Worm (Caenorhabditis elegans) whole organism, L1 larva: ENCODE data around the gene smg-6.
"Not testable (repeated sequence)": the region's sequence is repeated elsewhere in the genome, so short reads cannot be mapped to it uniquely, and the experiment has no call there.

Experiments
- C04F5.9 ChIP-seq: sonication (generic microtip); optimal IDR thresholded peaks from 2 replicates; lab custom pipeline; 2016; ENCODE audit warnings: missing genetic modification characterization, missing compliant biosample characterization
- F16B12.6 ChIP-seq: fragments of 150-350 bp; optimal IDR thresholded peaks from 2 replicates; lab custom pipeline; 2014; ENCODE audit warnings: missing biosample characterization, missing genetic modification characterization
- ceh-88 ChIP-seq: fragments of 200-800 bp; sonication (Bioruptor generic); IDR thresholded peaks from 2 replicates; pipeline ENCODE4 v1.3.6; 2022; ENCODE audit warnings: missing genetic modification characterization, missing compliant biosample characterization
- ceh-90 ChIP-seq: sonication (generic microtip); optimal IDR thresholded peaks from 2 replicates; lab custom pipeline; 2016; ENCODE audit warnings: missing genetic modification characterization, missing compliant biosample characterization
- efl-1 ChIP-seq, 4 experiments: fragments of 150-350 bp; optimal IDR thresholded peaks in 3 of 4; peaks in 1 of 4; 1 replicate in 1 of 4; 2 replicates in 3 of 4; lab custom pipeline; 2014; ENCODE audit warnings: missing biosample characterization in 2 of 4, missing genetic modification characterization in 2 of 4, missing genetic modification reagents in 2 of 4
- efl-3 ChIP-seq: fragments of 200-800 bp; sonication (Bioruptor generic); optimal IDR thresholded peaks from 2 replicates; lab custom pipeline; 2018; ENCODE audit warnings: mild to moderate bottlenecking, missing genetic modification characterization, missing compliant biosample characterization
- elt-2 ChIP-seq: sonication (generic microtip); optimal IDR thresholded peaks from 2 replicates; lab custom pipeline; 2016; ENCODE audit warnings: missing genetic modification characterization, mild to moderate bottlenecking, inconsistent platforms, missing compliant biosample characterization, missing genetic modification reagents
- ets-5 ChIP-seq: fragments of 200-800 bp; sonication (Bioruptor generic); IDR thresholded peaks from 2 replicates; pipeline ENCODE4 v1.3.6; 2022; ENCODE audit warnings: missing genetic modification characterization, missing compliant biosample characterization
- fkh-4 ChIP-seq: sonication (generic microtip); optimal IDR thresholded peaks from 2 replicates; lab custom pipeline; 2016; ENCODE audit warnings: missing compliant biosample characterization, missing genetic modification characterization, borderline replicate concordance
- grh-1 ChIP-seq: fragments of 200-800 bp; sonication (Bioruptor generic); IDR thresholded peaks from 2 replicates; pipeline ENCODE4 v1.3.6; 2022; ENCODE audit warnings: missing genetic modification reagents, missing genetic modification characterization, missing compliant biosample characterization
- hlh-4 ChIP-seq: sonication (generic microtip); optimal IDR thresholded peaks from 2 replicates; lab custom pipeline; 2016; ENCODE audit warnings: mild to moderate bottlenecking, missing genetic modification characterization, missing compliant biosample characterization
- hpl-2 ChIP-seq: fragments of 150-350 bp; optimal IDR thresholded peaks from 2 replicates; lab custom pipeline; 2014; ENCODE audit warnings: missing biosample characterization, missing genetic modification reagents, missing genetic modification characterization
- isw-1 ChIP-seq: fragments of 200-800 bp; sonication (Bioruptor generic); IDR thresholded peaks from 2 replicates; pipeline ENCODE4 v1.3.6; 2022; ENCODE audit warnings: missing genetic modification characterization, missing compliant biosample characterization
- lin-15B ChIP-seq: fragments of 150-350 bp; sonication (generic microtip); optimal IDR thresholded peaks from 3 replicates; lab custom pipeline; 2014; ENCODE audit warnings: missing biosample characterization, missing genetic modification characterization
- lin-35 ChIP-seq, 2 experiments: fragments of 150-350 bp; optimal IDR thresholded peaks; 2 replicates each; lab custom pipeline; 2014; ENCODE audit warnings: missing biosample characterization in 2 of 2, missing genetic modification characterization in 2 of 2, missing genetic modification reagents in 2 of 2
- mab-9 ChIP-seq: fragments of 200-800 bp; sonication (Bioruptor generic); IDR thresholded peaks from 2 replicates; pipeline ENCODE4 v1.3.6; 2022; ENCODE audit warnings: missing genetic modification reagents, missing genetic modification characterization, missing compliant biosample characterization
- mdl-1 ChIP-seq, 2 experiments: fragments of 150-350 bp; optimal IDR thresholded peaks; 2 replicates each; lab custom pipeline; 2014 to 2017; ENCODE audit warnings: missing biosample characterization in 2 of 2, missing genetic modification characterization in 2 of 2, inconsistent platforms in 1 of 2
- nhr-237 ChIP-seq: fragments of 150-350 bp; optimal IDR thresholded peaks from 2 replicates; lab custom pipeline; 2014; ENCODE audit warnings: missing biosample characterization, missing genetic modification characterization
- nhr-28 ChIP-seq: fragments of 150-350 bp; optimal IDR thresholded peaks from 2 replicates; lab custom pipeline; 2014; ENCODE audit warnings: missing biosample characterization, missing genetic modification characterization
- nhr-47 ChIP-seq: sonication (generic microtip); optimal IDR thresholded peaks from 2 replicates; lab custom pipeline; 2016; ENCODE audit warnings: mild to moderate bottlenecking, missing genetic modification characterization, moderate library complexity, missing compliant biosample characterization
- nhr-71 ChIP-seq: sonication (generic microtip); optimal IDR thresholded peaks from 2 replicates; lab custom pipeline; 2016; ENCODE audit warnings: mild to moderate bottlenecking, missing genetic modification characterization, moderate library complexity, missing compliant biosample characterization
- nhr-76 ChIP-seq: sonication (generic microtip); optimal IDR thresholded peaks from 2 replicates; lab custom pipeline; 2017; ENCODE audit warnings: missing biosample characterization, missing genetic modification characterization
- nhr-84 ChIP-seq: sonication (generic microtip); optimal IDR thresholded peaks from 2 replicates; lab custom pipeline; 2017; ENCODE audit warnings: missing biosample characterization, missing genetic modification characterization
- pax-3 ChIP-seq: fragments of 200-800 bp; sonication (Bioruptor generic); optimal IDR thresholded peaks from 2 replicates; lab custom pipeline; 2018; ENCODE audit warnings: mild to moderate bottlenecking, missing genetic modification characterization, moderate library complexity, missing compliant biosample characterization
- pqm-1 ChIP-seq: sonication (generic microtip); optimal IDR thresholded peaks from 3 replicates; lab custom pipeline; 2017; ENCODE audit warnings: missing biosample characterization, missing genetic modification characterization
- rnt-1 ChIP-seq: sonication (generic microtip); optimal IDR thresholded peaks from 2 replicates; lab custom pipeline; 2016; ENCODE audit warnings: mild to moderate bottlenecking, missing genetic modification characterization, moderate library complexity, missing compliant biosample characterization
- snu-23 ChIP-seq: sonication (generic microtip); optimal IDR thresholded peaks from 2 replicates; lab custom pipeline; 2016; ENCODE audit warnings: missing genetic modification characterization, missing compliant biosample characterization
- xbp-1 ChIP-seq: sonication (generic microtip); optimal IDR thresholded peaks from 2 replicates; lab custom pipeline; 2016; ENCODE audit warnings: missing genetic modification characterization, missing compliant biosample characterization

The smg-6 gene

ce11 chrIII:2435373-2435772 lies 38.3 kb upstream of the smg-6 start, which contains the start of gene W04B5.6:
Gene W04B5.6, minus strand, starts transcription at chrIII:2435473.
- not testable (repeated sequence) for TF ChIP-seq hlh-4 (tag; lab: Kevin White, UChicago); lin-35 (GFP tag; optimal IDR thresholded peaks at IDR 0.05; lab: Kevin White, UChicago); isw-1 (GFP tag; lab: Robert Waterston, UW)

ce11 chrIII:2435805-2436204 lies 37.8 kb upstream of the smg-6 start, which contains the start of gene E02H9.6:
Gene E02H9.6, plus strand, starts transcription at chrIII:2436105.
- not testable (repeated sequence) for TF ChIP-seq pax-3; pqm-1 (tag; lab: Kevin White, UChicago); snu-23

- no peak for TF ChIP-seq ceh-90 (tag; lab: Kevin White, UChicago)
- TF ChIP-seq efl-1 (optimal IDR thresholded peaks at IDR 0.05; lab: Kevin White, UChicago): peak; percentile 9 to 10
- TF ChIP-seq efl-1 (GFP tag; optimal IDR thresholded peaks at IDR 0.05 in 1 of 2; lab: Kevin White, UChicago): no peak
Observed at ce11 chrIII:2438543-2438942, 35.1 kb upstream of the smg-6 start, which contains the start of gene E02H9.13. Gene E02H9.13, minus strand, starts transcription at chrIII:2438741.

ce11 chrIII:2445574-2446259 lies 27.9 kb upstream of the smg-6 start, which contains the start of the genes E02H9.7 and klo-2:
Gene E02H9.7, minus strand, starts transcription at chrIII:2445674.
Gene klo-2, plus strand, starts transcription at chrIII:2446209.
- no peak for TF ChIP-seq nhr-76 (tag; lab: Kevin White, UChicago)
- TF ChIP-seq nhr-28 (tag; lab: Kevin White, UChicago): no peak
- no peak for TF ChIP-seq rnt-1 (tag; lab: Kevin White, UChicago)
- no peak for TF ChIP-seq pqm-1 (tag; lab: Kevin White, UChicago)
- TF ChIP-seq nhr-237 (tag; lab: Kevin White, UChicago): no peak
- TF ChIP-seq mab-9 (GFP tag; lab: Robert Waterston, UW): no peak
- no peak for TF ChIP-seq hpl-2 (GFP tag; lab: Kevin White, UChicago)
- no peak for TF ChIP-seq C04F5.9 (tag; lab: Kevin White, UChicago)
- no peak for TF ChIP-seq elt-2 (tag; lab: Kevin White, UChicago)
- TF ChIP-seq efl-3: no peak
- TF ChIP-seq fkh-4 (tag; lab: Kevin White, UChicago): no peak
- no peak for TF ChIP-seq xbp-1
- no peak for TF ChIP-seq nhr-47 (tag; lab: Kevin White, UChicago)
- no peak for TF ChIP-seq ets-5 (GFP tag; lab: Robert Waterston, UW)
- TF ChIP-seq nhr-71 (tag; lab: Kevin White, UChicago): no peak
- no peak for TF ChIP-seq lin-15B
- no peak for TF ChIP-seq ceh-88 (GFP tag; lab: Robert Waterston, UW)
- TF ChIP-seq lin-35 (GFP tag; optimal IDR thresholded peaks at IDR 0.05; lab: Kevin White, UChicago): no peak
- no peak for TF ChIP-seq mdl-1 (tag; optimal IDR thresholded peaks at IDR 0.05; lab: Kevin White, UChicago)

ce11 chrIII:2454757-2455306 lies 18.8 kb upstream of the smg-6 start, which contains the start of gene nhr-121:
Gene nhr-121, minus strand, starts transcription at chrIII:2454807.
- TF ChIP-seq elt-2 (tag; lab: Kevin White, UChicago) (peak; percentile 63), lin-35 (GFP tag; optimal IDR thresholded peaks at IDR 0.05; lab: Kevin White, UChicago) (peak in 1 of 2 experiments; percentile 37), grh-1 (GFP tag; lab: Robert Waterston, UW) (no peak)
- TF ChIP-seq, all 84 proteins: peak for 2

ce11 chrIII:2458742-2459141 lies 14.9 kb upstream of the smg-6 start, which contains the start of gene E02H9.3:
Gene E02H9.3, plus strand, starts transcription at chrIII:2459042.
- TF ChIP-seq F16B12.6 (tag; lab: Kevin White, UChicago); nhr-71 (tag; lab: Kevin White, UChicago); nhr-84: not testable (repeated sequence)
- TF ChIP-seq, all 84 proteins: peak for 0; not testable (repeated sequence) for 84
